Worm (Caenorhabditis elegans): ENCODE measurements around the gene col-115.

ce11 chrIV:8010521-8010920 lies 22.0 kb downstream of the col-115 start:
- no peak for TF ChIP-seq mab-5 (tag; optimal IDR thresholded peaks at IDR 0.05)
- no peak for TF ChIP-seq elt-1 (tag; optimal IDR thresholded peaks at IDR 0.05; ENCODE audit: borderline replicate concordance, insufficient read depth)
- TF ChIP-seq blmp-1 (tag; optimal IDR thresholded peaks at IDR 0.05), result no peak
- no peak for TF ChIP-seq unc-62 (GFP tag; optimal IDR thresholded peaks at IDR 0.05)
- TF ChIP-seq nhr-12 (tag; optimal IDR thresholded peaks at IDR 0.05), result no peak
